Fruit fly (Drosophila melanogaster) whole organism, pupa: Measurements from ENCODE around the gene Hrs.

ENCODE experiments used
- CG10348 ChIP-seq: fragments of 200-800 bp; sonication (Bioruptor generic); IDR thresholded peaks from 2 replicates; pipeline ENCODE4 v1.3.6; 2022; ENCODE audit warnings: missing biosample characterization, missing genetic modification characterization
- CG12605 ChIP-seq: fragments of 200-800 bp; sonication (Bioruptor generic); IDR thresholded peaks from 2 replicates; pipeline ENCODE4 v1.3.6; 2022; ENCODE audit warnings: missing biosample characterization, missing genetic modification characterization
- CG13204 ChIP-seq: fragments of 200-800 bp; sonication (Bioruptor generic); optimal IDR thresholded peaks from 2 replicates; lab custom pipeline; 2018; ENCODE audit warnings: missing biosample characterization, mild to moderate bottlenecking, missing genetic modification characterization, moderate library complexity
- CG14655 ChIP-seq: fragments of 200-800 bp; sonication (Bioruptor generic); optimal IDR thresholded peaks from 3 replicates; lab custom pipeline; 2017; ENCODE audit warnings: mild to moderate bottlenecking, missing biosample characterization, missing genetic modification reagents, missing genetic modification characterization
- CG15710 ChIP-seq: fragments of 200-800 bp; sonication (Bioruptor generic); optimal IDR thresholded peaks from 2 replicates; lab custom pipeline; 2018; ENCODE audit warnings: missing biosample characterization, mild to moderate bottlenecking, missing genetic modification characterization, moderate library complexity
- CG17806 ChIP-seq: fragments of 200-800 bp; sonication (Bioruptor generic); optimal IDR thresholded peaks from 2 replicates; lab custom pipeline; 2018; ENCODE audit warnings: missing biosample characterization, mild to moderate bottlenecking, missing genetic modification characterization, moderate library complexity
- CG32121 ChIP-seq: fragments of 200-800 bp; sonication (Bioruptor generic); IDR thresholded peaks from 2 replicates; pipeline ENCODE4 v1.3.6; 2022; ENCODE audit warnings: missing biosample characterization, missing genetic modification characterization
- CG34367 ChIP-seq: fragments of 200-800 bp; sonication (Bioruptor generic); optimal IDR thresholded peaks from 2 replicates; lab custom pipeline; 2018; ENCODE audit warnings: missing biosample characterization, mild to moderate bottlenecking, missing genetic modification characterization
- CG4496 ChIP-seq: fragments of 200-800 bp; sonication (Bioruptor generic); IDR thresholded peaks from 3 replicates; pipeline ENCODE4 v1.3.6; 2022; ENCODE audit warnings: missing biosample characterization, missing genetic modification characterization
- CG8159 ChIP-seq: fragments of 200-800 bp; sonication (Bioruptor generic); optimal IDR thresholded peaks from 3 replicates; lab custom pipeline; 2018; ENCODE audit warnings: missing biosample characterization, mild to moderate bottlenecking, missing genetic modification characterization, moderate library complexity
- CG9948 ChIP-seq: fragments of 200-800 bp; sonication (Bioruptor generic); optimal IDR thresholded peaks from 2 replicates; lab custom pipeline; 2018; ENCODE audit warnings: missing biosample characterization, mild to moderate bottlenecking, missing genetic modification characterization, moderate library complexity
- D1 ChIP-seq: fragments of 200-800 bp; sonication (Bioruptor generic); optimal IDR thresholded peaks from 2 replicates; lab custom pipeline; 2018; ENCODE audit warnings: missing biosample characterization, mild to moderate bottlenecking, missing genetic modification characterization, moderate library complexity
- EcR ChIP-seq: fragments of 200-800 bp; sonication (Bioruptor generic); optimal IDR thresholded peaks from 3 replicates; lab custom pipeline; 2019; ENCODE audit warnings: missing biosample characterization, missing genetic modification characterization, mild to moderate bottlenecking, moderate library complexity, missing genetic modification reagents
- Ets98B ChIP-seq: fragments of 200-800 bp; sonication (Bioruptor generic); IDR thresholded peaks from 2 replicates; pipeline ENCODE4 v1.3.6; 2022; ENCODE audit warnings: missing biosample characterization, missing genetic modification characterization
- Pif1A ChIP-seq: fragments of 200-800 bp; sonication (Bioruptor generic); optimal IDR thresholded peaks from 3 replicates; lab custom pipeline; 2016; ENCODE audit warnings: missing biosample characterization, missing genetic modification characterization
- Pif1B ChIP-seq: fragments of 200-800 bp; sonication (Bioruptor generic); optimal IDR thresholded peaks from 3 replicates; lab custom pipeline; 2016; ENCODE audit warnings: missing biosample characterization, missing genetic modification characterization
- Snoo ChIP-seq: fragments of 200-800 bp; sonication (Bioruptor generic); optimal IDR thresholded peaks from 3 replicates; lab custom pipeline; 2017; ENCODE audit warnings: missing biosample characterization, mild to moderate bottlenecking, missing genetic modification characterization, inconsistent platforms
- fd96Ca ChIP-seq: fragments of 200-800 bp; sonication (Bioruptor generic); IDR thresholded peaks from 3 replicates; pipeline ENCODE4 v1.3.6; 2022; ENCODE audit warnings: missing biosample characterization, missing genetic modification characterization
- gl ChIP-seq: fragments of 200-800 bp; sonication (Bioruptor generic); optimal IDR thresholded peaks from 2 replicates; lab custom pipeline; 2018; ENCODE audit warnings: missing biosample characterization, mild to moderate bottlenecking, missing genetic modification characterization
- rn ChIP-seq: fragments of 200-800 bp; sonication (Bioruptor generic); IDR thresholded peaks from 2 replicates; pipeline ENCODE4 v1.3.6; 2022; ENCODE audit warnings: missing biosample characterization, missing genetic modification characterization

The Hrs gene

dm6 chr2L:2739820-2740230, at the start of gene Hrs:
Hrs (plus strand) TSS chr2L:2739986.
- TF ChIP-seq CG17806 (tag; lab: Kevin White, UChicago) (no peak), CG32121 (GFP tag; lab: Robert Waterston, UW) (no peak), rn (GFP tag; lab: Robert Waterston, UW) (no peak), D1 (tag; lab: Kevin White, UChicago) (no peak), Snoo (tag; lab: Kevin White, UChicago) (no peak), EcR (GFP tag; lab: Kevin White, UChicago) (peak; percentile 48)

- TF ChIP-seq CG15710 (tag; lab: Kevin White, UChicago) (no peak), CG14655 (GFP tag; lab: Kevin White, UChicago) (no peak), CG9948 (tag; lab: Kevin White, UChicago) (no peak), CG10348 (no peak), Snoo (tag; lab: Kevin White, UChicago) (no peak), CG17806 (tag; lab: Kevin White, UChicago) (no peak)
- TF ChIP-seq, all 21 proteins: peak for 0
Measured at dm6 chr2L:2696337-2696736, 43.4 kb upstream of the Hrs start, which contains the start of gene Trf5. Trf5 (minus strand) TSS chr2L:2696437.

dm6 chr2L:2720368-2720767, 19.4 kb upstream of the Hrs start:
- peak; percentile 6 for TF ChIP-seq Pif1A (GFP tag; lab: Kevin White, UChicago)
- peak; percentile 21 for TF ChIP-seq CG15710 (tag; lab: Kevin White, UChicago)
- peak; percentile 8 for TF ChIP-seq CG8159 (tag; lab: Kevin White, UChicago)
- no peak for TF ChIP-seq gl (tag; lab: Kevin White, UChicago)
- TF ChIP-seq CG10348: no peak
- TF ChIP-seq, all 21 proteins: peak for 3

- no peak for TF ChIP-seq CG12605 (GFP tag; lab: Robert Waterston, UW)
- peak; percentile 15 for TF ChIP-seq CG14655 (GFP tag; lab: Kevin White, UChicago)
- peak; percentile 28 for TF ChIP-seq CG8159 (tag; lab: Kevin White, UChicago)
- TF ChIP-seq Pif1B (GFP tag; lab: Kevin White, UChicago): no peak
- peak; percentile 17 for TF ChIP-seq CG15710 (tag; lab: Kevin White, UChicago)
- TF ChIP-seq, all 21 proteins: peak for 3
Measured at dm6 chr2L:2721317-2721716, 18.5 kb upstream of the Hrs start.

dm6 chr2L:2723100-2723499, 16.7 kb upstream of the Hrs start:
- peak; percentile 28; the same call in 1 of the 3 replicates for TF ChIP-seq CG4496 (GFP tag; lab: Robert Waterston, UW)
- TF ChIP-seq fd96Ca (GFP tag; lab: Robert Waterston, UW): no peak
- TF ChIP-seq, all 21 proteins: peak for 1

dm6 chr2L:2724459-2724858, 15.3 kb upstream of the Hrs start:
- TF ChIP-seq Pif1B (GFP tag; lab: Kevin White, UChicago) (no peak), EcR (GFP tag; lab: Kevin White, UChicago) (no peak), fd96Ca (GFP tag; lab: Robert Waterston, UW) (no peak), CG9948 (tag; lab: Kevin White, UChicago) (no peak), CG12605 (GFP tag; lab: Robert Waterston, UW) (no peak), CG14655 (GFP tag; lab: Kevin White, UChicago) (no peak), CG34367 (tag; lab: Kevin White, UChicago) (no peak), Ets98B (GFP tag; lab: Robert Waterston, UW) (no peak)

- TF ChIP-seq CG12605 (GFP tag; lab: Robert Waterston, UW): no peak
- no peak for TF ChIP-seq CG15710 (tag; lab: Kevin White, UChicago)
- no peak for TF ChIP-seq EcR (GFP tag; lab: Kevin White, UChicago)
- no peak for TF ChIP-seq Pif1A (GFP tag; lab: Kevin White, UChicago)
- no peak for TF ChIP-seq CG32121 (GFP tag; lab: Robert Waterston, UW)
- TF ChIP-seq CG14655 (GFP tag; lab: Kevin White, UChicago): no peak
- TF ChIP-seq D1 (tag; lab: Kevin White, UChicago): no peak
- no peak for TF ChIP-seq Ets98B (GFP tag; lab: Robert Waterston, UW)
- no peak for TF ChIP-seq CG4496 (GFP tag; lab: Robert Waterston, UW)
- no peak for TF ChIP-seq CG8159 (tag; lab: Kevin White, UChicago)
- no peak for TF ChIP-seq CG9948 (tag; lab: Kevin White, UChicago)
- no peak for TF ChIP-seq CG17806 (tag; lab: Kevin White, UChicago)
- no peak for TF ChIP-seq CG10348
- TF ChIP-seq, all 21 proteins: peak for 0
Measured at dm6 chr2L:2725374-2725773, 14.4 kb upstream of the Hrs start, which contains the start of gene CG31689. CG31689 (plus strand) TSS chr2L:2725674.

- TF ChIP-seq fd96Ca (GFP tag; lab: Robert Waterston, UW): no peak
- no peak for TF ChIP-seq CG13204 (GFP tag; lab: Kevin White, UChicago)
- no peak for TF ChIP-seq CG15710 (tag; lab: Kevin White, UChicago)
- TF ChIP-seq CG32121 (GFP tag; lab: Robert Waterston, UW): no peak
- no peak for TF ChIP-seq Ets98B (GFP tag; lab: Robert Waterston, UW)
Measured at dm6 chr2L:2727364-2727763, 12.4 kb upstream of the Hrs start.
